Fruit fly (Drosophila melanogaster): Measurements from ENCODE around the gene CG15553.

Gene CG15553

dm6 chr3R:31101069-31101468 is at the start of gene CG15553:
Gene CG15553, minus strand, starts transcription at chr3R:31101169.
- TF ChIP-seq svp (GFP tag) (no peak), cyc (GFP tag; optimal IDR thresholded peaks at IDR 0.05) (no peak), fd85E (GFP tag; optimal IDR thresholded peaks at IDR 0.05) (no peak), Hr39 (GFP tag; optimal IDR thresholded peaks at IDR 0.05) (no peak), Sox14 (GFP tag; optimal IDR thresholded peaks at IDR 0.05) (no peak), CG4318 (GFP tag; optimal IDR thresholded peaks at IDR 0.05) (no peak), Met (GFP tag; optimal IDR thresholded peaks at IDR 0.05) (no peak), CG32006 (GFP tag; optimal IDR thresholded peaks at IDR 0.05) (no peak), CG11294 (GFP tag; IDR thresholded peaks at IDR 0.05) (no peak), CG6163 (GFP tag; IDR thresholded peaks at IDR 0.05) (no peak), fkh (GFP tag; optimal IDR thresholded peaks at IDR 0.05) (no peak), Lpt (GFP tag; optimal IDR thresholded peaks at IDR 0.05) (no peak), CG6808 (GFP tag; optimal IDR thresholded peaks at IDR 0.05) (no peak), spab (GFP tag; optimal IDR thresholded peaks at IDR 0.05) (no peak), CG15336 (GFP tag; IDR thresholded peaks at IDR 0.05) (no peak), vri (GFP tag; optimal IDR thresholded peaks at IDR 0.05) (no peak), CG3032 (tag; optimal IDR thresholded peaks at IDR 0.05) (no peak), Hr38 (GFP tag; optimal IDR thresholded peaks at IDR 0.05) (no peak), CG6276 (GFP tag; optimal IDR thresholded peaks at IDR 0.05) (no peak)

- peak; percentile 9 for TF ChIP-seq CG6276 (GFP tag; optimal IDR thresholded peaks at IDR 0.05)
- peak; percentile 50 for TF ChIP-seq CG32006 (GFP tag; optimal IDR thresholded peaks at IDR 0.05)
- peak; percentile 47; the same call in 1 of the 3 replicates for TF ChIP-seq CG6163 (GFP tag; IDR thresholded peaks at IDR 0.05)
- TF ChIP-seq CG8119 (GFP tag; IDR thresholded peaks at IDR 0.05) = peak; percentile 50; the same call in 2 of the 3 replicates
- peak; percentile 37 for TF ChIP-seq Hr4 (GFP tag; optimal IDR thresholded peaks at IDR 0.05)
- TF ChIP-seq Ets21C (GFP tag; optimal IDR thresholded peaks at IDR 0.05) = no peak
- TF ChIP-seq CG15336 (GFP tag; IDR thresholded peaks at IDR 0.05) = peak; percentile 42; the same call in 1 of the 2 replicates
- no peak for TF ChIP-seq CG6792 (GFP tag; optimal IDR thresholded peaks at IDR 0.05)
- TF ChIP-seq eg (GFP tag; IDR thresholded peaks at IDR 0.05) = peak; percentile 64
Observed at dm6 chr3R:31146920-31147319, 46.0 kb upstream of the CG15553 start.

DNA sequence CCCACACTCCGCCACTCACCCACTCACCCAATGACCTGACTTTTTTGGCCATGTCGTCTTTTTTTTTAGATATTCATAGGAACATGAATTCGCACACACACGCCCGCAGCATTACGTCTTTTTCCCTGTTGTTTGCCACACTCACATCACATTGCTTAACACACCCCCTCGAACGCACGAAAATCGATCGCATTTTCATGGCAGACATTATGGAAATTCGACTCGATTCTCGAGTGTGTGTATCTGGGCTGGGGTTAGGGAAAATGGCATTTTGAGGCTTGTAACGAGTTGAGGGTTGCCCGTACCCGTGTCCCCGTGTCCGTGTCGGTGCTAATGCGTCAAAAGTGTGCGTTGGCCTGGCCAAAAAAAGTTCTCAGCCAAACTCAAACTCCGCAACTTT is 40.7 kb upstream of the CG15553 start:
- TF ChIP-seq cyc (GFP tag; optimal IDR thresholded peaks at IDR 0.05) = no peak
- no peak for TF ChIP-seq Eip93F (GFP tag; optimal IDR thresholded peaks at IDR 0.05)

DNA sequence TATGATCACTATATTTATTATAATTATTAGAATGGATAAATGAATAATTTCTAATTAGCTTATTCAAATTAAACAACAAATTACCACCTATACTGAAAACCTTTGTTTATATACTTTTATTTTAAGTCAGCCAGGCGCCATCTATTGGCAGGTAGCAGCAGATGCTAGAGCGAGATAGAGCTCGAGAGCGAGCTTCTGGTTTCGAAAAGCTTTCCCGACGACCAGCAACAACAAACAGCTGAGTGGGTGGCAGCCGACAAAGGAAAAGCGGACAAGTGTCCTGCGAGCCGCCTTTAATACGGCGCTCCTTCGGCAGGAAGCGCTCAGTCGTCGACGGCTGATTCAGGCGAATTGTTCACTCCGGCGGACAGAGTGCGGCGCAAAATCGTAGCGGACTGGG is 33.1 kb upstream of the CG15553 start, which contains the start of gene Gycbeta100B:
Gycbeta100B (plus strand) TSS at position 337 of the 400 bp plus-strand sequence.
- TF ChIP-seq Hr38 (GFP tag; optimal IDR thresholded peaks at IDR 0.05) (no peak), Blimp-1 (GFP tag; optimal IDR thresholded peaks at IDR 0.05) (no peak), Ets21C (GFP tag; optimal IDR thresholded peaks at IDR 0.05) (no peak), CG6854 (GFP tag; optimal IDR thresholded peaks at IDR 0.05) (no peak), Gug (GFP tag; IDR thresholded peaks at IDR 0.05) (no peak), CG7368 (GFP tag; optimal IDR thresholded peaks at IDR 0.05) (peak; percentile 35), CG8319 (GFP tag; optimal IDR thresholded peaks at IDR 0.05) (peak; percentile 2), CG1621 (tag; optimal IDR thresholded peaks at IDR 0.05) (peak; percentile 25), CG3919 (GFP tag; optimal IDR thresholded peaks at IDR 0.05) (peak; percentile 68), CG8119 (GFP tag; IDR thresholded peaks at IDR 0.05) (no peak), CG15336 (GFP tag; IDR thresholded peaks at IDR 0.05) (no peak), OdsH (GFP tag; optimal IDR thresholded peaks at IDR 0.05) (peak; percentile 21), Smox (GFP tag; optimal IDR thresholded peaks at IDR 0.05) (no peak), acj6 (GFP tag; optimal IDR thresholded peaks at IDR 0.05) (peak; percentile 14), CG10631 (GFP tag; optimal IDR thresholded peaks at IDR 0.05) (no peak), net (GFP tag; optimal IDR thresholded peaks at IDR 0.05) (peak; percentile 44), CG34406 (GFP tag; optimal IDR thresholded peaks at IDR 0.05) (peak; percentile 5), CG32006 (GFP tag; optimal IDR thresholded peaks at IDR 0.05) (peak; percentile 28), CG10669 (GFP tag; optimal IDR thresholded peaks at IDR 0.05) (peak; percentile 20), fd59A (GFP tag; optimal IDR thresholded peaks at IDR 0.05) (no peak), Sox102F (GFP tag; optimal IDR thresholded peaks at IDR 0.05) (peak; percentile 13), Sox15 (GFP tag; optimal IDR thresholded peaks at IDR 0.05) (no peak), CG4318 (GFP tag; optimal IDR thresholded peaks at IDR 0.05) (no peak), lz (GFP tag; optimal IDR thresholded peaks at IDR 0.05) (peak; percentile 10), Sox14 (GFP tag; optimal IDR thresholded peaks at IDR 0.05) (peak; percentile 11), svp (GFP tag) (no peak), fkh (GFP tag; optimal IDR thresholded peaks at IDR 0.05) (peak; percentile 33), fd85E (GFP tag; optimal IDR thresholded peaks at IDR 0.05) (no peak), CG9139 (GFP tag; optimal IDR thresholded peaks at IDR 0.05) (peak; percentile 15), CG6792 (GFP tag; optimal IDR thresholded peaks at IDR 0.05) (no peak), CG16779 (tag; optimal IDR thresholded peaks at IDR 0.05) (no peak), pdm3 (GFP tag; optimal IDR thresholded peaks at IDR 0.05) (peak; percentile 43)
